Fruit fly (Drosophila melanogaster) whole organism: ENCODE data around the gene CG15743.

Source experiments
- CG8478 ChIP-seq: fragments of >200 bp; optimal IDR thresholded peaks from 2 replicates; lab custom pipeline; 2018; ENCODE audit warnings: inconsistent platforms
- Dll ChIP-seq: fragments of >200 bp; optimal IDR thresholded peaks from 2 replicates; lab custom pipeline; 2017
- pan ChIP-seq: fragments of >200 bp; optimal IDR thresholded peaks from 2 replicates; lab custom pipeline; 2017
- psq ChIP-seq: fragments of >200 bp; optimal IDR thresholded peaks from 2 replicates; lab custom pipeline; 2017
- usp ChIP-seq: fragments of >200 bp; optimal IDR thresholded peaks from 2 replicates; lab custom pipeline; 2017; ENCODE audit warnings: missing biosample characterization, missing genetic modification characterization, mixed read lengths

dm6 chrX:13280738-13281137, 4.8 kb upstream of the CG15743 start:
- TF ChIP-seq usp (GFP tag; lab: Kevin White, UChicago) (no peak), Dll (lab: Kevin White, UChicago) (no peak), CG8478 (lab: Kevin White, UChicago) (no peak), psq (lab: Kevin White, UChicago) (no peak), pan (lab: Kevin White, UChicago) (no peak)
